Worm (Caenorhabditis elegans): ENCODE data around the gene E01G6.2.

The E01G6.2 gene

DNA sequence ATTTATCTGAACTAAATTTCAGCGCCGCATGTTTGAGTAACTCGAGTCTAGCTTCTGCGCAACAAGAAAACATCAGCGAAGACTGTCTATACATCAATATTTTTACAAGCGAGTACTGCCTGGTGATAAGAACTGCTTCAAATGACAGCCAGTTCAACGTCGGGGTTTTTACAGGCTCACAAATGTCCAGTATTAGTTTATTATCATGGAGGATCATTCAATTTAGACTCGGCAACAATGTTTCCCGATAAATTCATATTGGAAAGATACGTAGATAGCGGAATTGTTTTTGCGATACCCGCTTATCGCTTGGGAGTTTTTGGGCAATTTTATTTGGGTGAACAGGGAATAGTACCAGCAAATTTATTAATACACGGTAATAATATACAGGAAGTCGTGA, 26.1 kb upstream of the E01G6.2 start:
- TF ChIP-seq aptf-3 (GFP tag; IDR thresholded peaks at IDR 0.05) (no peak), nfyb-1 (GFP tag; IDR thresholded peaks at IDR 0.05) (0 out of 2 replicates have a peak, but pooled peaks have one; percentile 34), ztf-28 (GFP tag; IDR thresholded peaks at IDR 0.05) (no peak), nhr-80 (tag; optimal IDR thresholded peaks at IDR 0.05) (peak; percentile 83), let-607 (tag; optimal IDR thresholded peaks at IDR 0.05) (peak in 1 of 2 experiments; percentile 10), ets-4 (GFP tag; optimal IDR thresholded peaks at IDR 0.05) (no peak), attf-3 (GFP tag; conservative IDR thresholded peaks at IDR 0.05) (no peak), ztf-6 (GFP tag; IDR thresholded peaks at IDR 0.05) (no peak), Y95B8A.8 (GFP tag; IDR thresholded peaks at IDR 0.05) (no peak), gei-17 (GFP tag; optimal IDR thresholded peaks at IDR 0.05) (no peak), unc-62 (GFP tag; optimal IDR thresholded peaks at IDR 0.05) (no peak)

ce11 chrX:12234424-12234823, 22.0 kb upstream of the E01G6.2 start:
- TF ChIP-seq ztf-25 (GFP tag; IDR thresholded peaks at IDR 0.05) (no peak), unc-62 (GFP tag; optimal IDR thresholded peaks at IDR 0.05) (peak; percentile 30), Y56A3A.18 (GFP tag; IDR thresholded peaks at IDR 0.05) (no peak), egl-18 (GFP tag; IDR thresholded peaks at IDR 0.05) (no peak), egrh-3 (GFP tag; IDR thresholded peaks at IDR 0.05) (no peak), cebp-1 (GFP tag; IDR thresholded peaks at IDR 0.05) (peak; percentile 89), cebp-1 (tag; optimal IDR thresholded peaks at IDR 0.05) (peak; percentile 93), ztf-6 (GFP tag; IDR thresholded peaks at IDR 0.05) (no peak), nfya-2 (GFP tag; IDR thresholded peaks at IDR 0.05) (no peak), lin-54 (GFP tag; optimal IDR thresholded peaks at IDR 0.05) (no peak), nhr-80 (tag; optimal IDR thresholded peaks at IDR 0.05) (peak; percentile 68)

DNA sequence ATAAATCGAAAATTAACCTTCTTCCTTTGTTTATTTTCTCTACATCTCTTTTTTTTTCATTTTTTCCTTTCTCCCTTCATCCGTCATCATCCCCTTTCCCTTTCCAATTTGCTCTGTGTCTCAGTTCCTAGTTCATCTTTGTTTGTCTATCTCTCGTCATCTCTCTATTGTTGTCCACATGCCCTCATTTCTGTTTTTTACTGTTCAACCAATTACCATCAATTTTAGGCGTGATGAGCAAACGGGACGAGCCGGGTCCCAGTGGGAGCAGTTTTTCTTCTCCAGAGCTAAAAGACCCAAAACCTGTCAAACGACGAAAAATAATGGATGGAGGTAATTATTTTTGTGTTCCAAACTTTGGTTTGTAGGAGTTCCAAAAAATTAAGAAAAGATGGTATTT, 21.1 kb upstream of the E01G6.2 start, which contains the start of gene C23H4.6:
TSS of gene C23H4.6 (plus strand) at position 219 of the 400 bp plus-strand sequence.
- TF ChIP-seq zfh-2 (GFP tag; conservative IDR thresholded peaks at IDR 0.05) = no peak

ce11 chrX:12241457-12241856, 15.0 kb upstream of the E01G6.2 start, which contains the start of gene cest-3:
TSS of gene cest-3 (plus strand) at chrX:12241646.
- TF ChIP-seq K12H6.12 (tag; optimal IDR thresholded peaks at IDR 0.05) (no peak), nhr-80 (tag; optimal IDR thresholded peaks at IDR 0.05) (peak; percentile 68), Y53G8AR.9 (GFP tag; conservative IDR thresholded peaks at IDR 0.05) (no peak), him-1 (tag; optimal IDR thresholded peaks at IDR 0.05) (no peak)

DNA sequence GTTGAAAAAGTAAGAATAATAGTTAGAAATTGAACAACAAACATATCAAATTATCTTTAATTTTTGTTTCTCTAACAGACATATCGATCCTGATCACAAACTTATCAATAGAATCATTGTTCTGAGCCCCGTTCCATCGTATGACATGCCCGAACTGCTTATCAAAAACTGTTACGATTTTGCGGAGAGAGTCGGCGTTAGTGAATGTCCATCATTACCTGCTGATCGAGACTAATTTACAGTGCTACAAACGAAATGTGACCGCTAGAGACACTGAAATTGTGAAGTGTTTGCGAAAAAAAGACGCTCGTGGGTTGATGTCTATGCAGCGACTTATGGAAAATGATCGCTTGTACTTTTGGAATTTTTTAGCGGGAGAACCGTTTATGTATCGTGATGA, 13.5 kb upstream of the E01G6.2 start:
- no peak for TF ChIP-seq let-607 (tag; optimal IDR thresholded peaks at IDR 0.05)
- no peak for TF ChIP-seq rec-8 (tag; optimal IDR thresholded peaks at IDR 0.05)
- peak; percentile 82 for TF ChIP-seq nhr-80 (tag; optimal IDR thresholded peaks at IDR 0.05)
- no peak for TF ChIP-seq hlh-26 (GFP tag; conservative IDR thresholded peaks at IDR 0.05)

DNA sequence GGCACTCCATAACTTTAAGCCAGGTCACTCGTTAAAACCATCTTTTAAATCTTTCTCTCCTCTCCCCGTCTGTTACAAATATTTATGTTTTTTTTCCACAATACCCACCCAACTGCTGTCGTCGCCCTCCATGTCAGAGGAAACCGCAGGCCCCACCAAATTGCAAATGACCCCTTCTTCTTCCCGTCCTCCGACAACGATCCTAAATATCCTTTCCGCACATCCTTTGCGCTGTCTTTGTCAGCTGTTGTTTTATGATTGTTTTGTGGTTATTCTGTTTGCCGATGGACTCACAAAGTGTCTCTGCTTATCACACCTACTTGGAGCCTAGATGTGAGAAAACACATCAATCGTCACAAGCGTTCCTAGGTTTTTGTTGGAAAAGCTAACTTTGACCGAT, 8.3 kb upstream of the E01G6.2 start:
- TF ChIP-seq ceh-40 (GFP tag; IDR thresholded peaks at IDR 0.05) (no peak), F55B11.4 (tag; optimal IDR thresholded peaks at IDR 0.05; ENCODE audit: borderline replicate concordance, insufficient read depth) (no peak), snpc-1.3 (tag; optimal IDR thresholded peaks at IDR 0.05; ENCODE audit: insufficient read depth) (no peak), sea-2 (GFP tag; IDR thresholded peaks at IDR 0.05) (no peak), hmg-20 (GFP tag; IDR thresholded peaks at IDR 0.05) (no peak), efl-1 (GFP tag; optimal IDR thresholded peaks at IDR 0.05) (no peak), T26A5.8 (tag; optimal IDR thresholded peaks at IDR 0.05) (no peak), ets-4 (GFP tag; optimal IDR thresholded peaks at IDR 0.05) (no peak), lin-54 (GFP tag; optimal IDR thresholded peaks at IDR 0.05) (no peak), F23B12.7 (tag; optimal IDR thresholded peaks at IDR 0.05; ENCODE audit: insufficient read depth) (no peak), sptf-2 (GFP tag; optimal IDR thresholded peaks at IDR 0.05) (no peak), bed-2 (GFP tag; IDR thresholded peaks at IDR 0.05) (no peak), ztf-26 (tag; optimal IDR thresholded peaks at IDR 0.05) (no peak)

Measured in whole organism, young adult.